Fruit fly (Drosophila melanogaster): ENCODE results near the gene Reph.

Gene Reph

DNA sequence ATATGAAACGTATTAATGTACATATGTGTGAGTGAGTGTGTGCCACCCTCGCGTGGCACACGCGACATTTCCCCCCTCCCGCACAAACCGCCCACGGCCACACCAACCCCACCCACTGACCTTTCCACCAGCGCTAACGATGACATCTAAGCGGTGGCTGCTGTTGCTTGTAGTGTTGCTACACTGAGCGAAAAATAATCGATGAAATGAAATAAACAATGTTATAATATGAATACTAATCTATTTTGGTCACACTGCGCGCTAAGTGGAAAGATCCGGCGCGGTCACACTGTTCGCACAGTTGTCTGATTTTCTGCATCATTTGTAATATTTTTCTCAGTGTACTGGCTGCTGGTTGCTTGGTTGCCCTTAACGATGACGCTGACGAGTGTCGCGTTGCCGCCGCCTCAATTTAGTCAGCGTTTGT is 28.9 kb downstream of the Reph start (continued):
- peak; percentile 94 for TF ChIP-seq Asciz (GFP tag; optimal IDR thresholded peaks at IDR 0.05)
- peak; percentile 81 for TF ChIP-seq CG9215 (GFP tag; IDR thresholded peaks at IDR 0.05)
- TF ChIP-seq zen2 (GFP tag; IDR thresholded peaks at IDR 0.05; ENCODE audit: partially characterized antibody), result no peak
- TF ChIP-seq CG3281 (GFP tag; optimal IDR thresholded peaks at IDR 0.05), result peak; percentile 80
- TF ChIP-seq bowl (GFP tag; IDR thresholded peaks at IDR 0.05), result peak; percentile 83
- TF ChIP-seq CG32532 (GFP tag; IDR thresholded peaks at IDR 0.05), result peak; percentile 90
- no peak for TF ChIP-seq prd (optimal IDR thresholded peaks at IDR 0.05)
- TF ChIP-seq prd (GFP tag; IDR thresholded peaks at IDR 0.05), result peak; percentile 98
- peak; percentile 97 for TF ChIP-seq CG1529 (GFP tag; optimal IDR thresholded peaks at IDR 0.05)
- peak; percentile 95 for TF ChIP-seq CG18764 (GFP tag; optimal IDR thresholded peaks at IDR 0.05)
- TF ChIP-seq CG4404 (GFP tag; IDR thresholded peaks at IDR 0.05), result peak; percentile 97
- peak; percentile 92 for TF ChIP-seq trh (GFP tag; optimal IDR thresholded peaks at IDR 0.05)
- 0 out of 3 replicates have a peak, but pooled peaks have one; percentile 15 for TF ChIP-seq CG6791 (GFP tag; IDR thresholded peaks at IDR 0.05; ENCODE audit: partially characterized antibody)
- TF ChIP-seq CG4360 (GFP tag; IDR thresholded peaks at IDR 0.05), result peak; percentile 71
- TF ChIP-seq hkb (optimal IDR thresholded peaks at IDR 0.05), result no peak
- TF ChIP-seq hkb (GFP tag; IDR thresholded peaks at IDR 0.05), result peak; percentile 97
- TF ChIP-seq HLH54F (GFP tag; optimal IDR thresholded peaks at IDR 0.05), result peak; percentile 87
- no peak for TF ChIP-seq Dref (GFP tag; IDR thresholded peaks at IDR 0.05)
- no peak for TF ChIP-seq chinmo (GFP tag; IDR thresholded peaks at IDR 0.05; ENCODE audit: partially characterized antibody)
- peak; percentile 96 for TF ChIP-seq Atf-2 (GFP tag; optimal IDR thresholded peaks at IDR 0.05)
- TF ChIP-seq exex (tag; optimal IDR thresholded peaks at IDR 0.05), result peak; percentile 51
- TF ChIP-seq D19A (tag; optimal IDR thresholded peaks at IDR 0.05), result peak; percentile 87
- TF ChIP-seq CG4328 (GFP tag; optimal IDR thresholded peaks at IDR 0.05), result peak; percentile 81
- peak; percentile 99 for TF ChIP-seq ci (GFP tag; IDR thresholded peaks at IDR 0.05)
- no peak for TF ChIP-seq usp (GFP tag; optimal IDR thresholded peaks at IDR 0.05)
- TF ChIP-seq croc (GFP tag; conservative IDR thresholded peaks at IDR 0.05), result peak; percentile 98
- TF ChIP-seq stwl (tag; optimal IDR thresholded peaks at IDR 0.05), result peak; percentile 99
- TF ChIP-seq CG11093 (GFP tag; IDR thresholded peaks at IDR 0.05), result peak; percentile 93
- TF ChIP-seq Ssrp (tag; optimal IDR thresholded peaks at IDR 0.05), result peak; percentile 97
- 0 out of 2 replicates have a peak, but pooled peaks have one; percentile 43 for TF ChIP-seq CG42726 (GFP tag; IDR thresholded peaks at IDR 0.05; ENCODE audit: partially characterized antibody)
- TF ChIP-seq CG7987 (GFP tag; optimal IDR thresholded peaks at IDR 0.05), result peak; percentile 90
- TF ChIP-seq cas (GFP tag; IDR thresholded peaks at IDR 0.05), result peak; percentile 77; the same call in 1 of the 2 replicates
- peak; percentile 95 for TF ChIP-seq Max (GFP tag; optimal IDR thresholded peaks at IDR 0.05)
- peak; percentile 99 for TF ChIP-seq CG30431 (GFP tag; optimal IDR thresholded peaks at IDR 0.05)
- TF ChIP-seq CG10431 (GFP tag; optimal IDR thresholded peaks at IDR 0.05), result peak; percentile 91
- TF ChIP-seq CG11085 (GFP tag; IDR thresholded peaks at IDR 0.05), result peak; percentile 77
- peak; percentile 75 for TF ChIP-seq luna (GFP tag; optimal IDR thresholded peaks at IDR 0.05)
- TF ChIP-seq Gsc (GFP tag; IDR thresholded peaks at IDR 0.05), result peak; percentile 91
- TF ChIP-seq ab (GFP tag; optimal IDR thresholded peaks at IDR 0.05), result peak; percentile 96
- peak; percentile 91 for TF ChIP-seq Nf-YA (GFP tag; IDR thresholded peaks at IDR 0.05)
- peak; percentile 94 for TF ChIP-seq H15 (GFP tag; IDR thresholded peaks at IDR 0.05)
- TF ChIP-seq CG15269 (tag; optimal IDR thresholded peaks at IDR 0.05), result peak; percentile 92
- no peak for TF ChIP-seq Trl (optimal IDR thresholded peaks at IDR 0.05)
- peak; percentile 97 for TF ChIP-seq Trl (GFP tag; optimal IDR thresholded peaks at IDR 0.05)
- TF ChIP-seq NK7.1 (GFP tag; optimal IDR thresholded peaks at IDR 0.05), result peak; percentile 94
- TF ChIP-seq vvl (GFP tag; IDR thresholded peaks at IDR 0.05), result peak; percentile 98
- TF ChIP-seq CG18619 (GFP tag; optimal IDR thresholded peaks at IDR 0.05), result peak; percentile 92
- TF ChIP-seq CG30020 (tag; optimal IDR thresholded peaks at IDR 0.05), result peak; percentile 81
- peak; percentile 86 for TF ChIP-seq CG7745 (tag; optimal IDR thresholded peaks at IDR 0.05)
- TF ChIP-seq peb (GFP tag; IDR thresholded peaks at IDR 0.05), result peak; percentile 96
- TF ChIP-seq Bteb2 (GFP tag; optimal IDR thresholded peaks at IDR 0.05), result peak; percentile 85
- TF ChIP-seq jing (GFP tag; optimal IDR thresholded peaks at IDR 0.05), result peak; percentile 97
